Worm (Caenorhabditis elegans) whole organism, mixed stage, embryonic: ENCODE results near the gene gegf-1.

Experiments
- nhr-237 ChIP-seq: fragments of 150-350 bp; optimal IDR thresholded peaks from 2 replicates; lab custom pipeline; 2014; ENCODE audit warnings: missing biosample characterization, missing genetic modification characterization
- snpc-4 ChIP-seq: fragments of 150-350 bp; optimal IDR thresholded peaks from 2 replicates; lab custom pipeline; 2014; ENCODE audit warnings: missing biosample characterization, missing genetic modification characterization

DNA sequence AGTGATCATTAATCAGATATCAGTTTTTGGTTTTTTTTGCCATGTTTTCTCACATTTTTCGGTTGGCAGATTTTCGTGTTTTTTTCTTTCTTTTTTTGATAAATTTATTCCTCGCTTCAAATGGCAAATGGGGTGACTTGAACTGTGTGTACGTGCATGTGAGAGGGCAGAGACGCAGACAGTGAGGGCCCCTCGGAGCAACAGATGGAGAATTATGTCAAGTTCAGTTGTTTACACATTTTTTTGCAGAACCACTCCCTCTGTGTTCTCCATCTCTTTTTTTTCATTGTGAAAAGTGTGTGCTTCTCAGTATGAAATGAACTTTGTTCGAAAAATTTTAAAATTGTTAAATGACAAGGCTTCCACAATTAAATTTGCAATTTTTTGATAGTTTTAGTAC, 27.6 kb downstream of the gegf-1 start:
- TF ChIP-seq snpc-4 (tag; lab: Kevin White, UChicago) (no peak), nhr-237 (tag; lab: Kevin White, UChicago) (no peak)
